Fruit fly (Drosophila melanogaster) whole organism, embryonic: ENCODE data around the gene CG12539.

ENCODE experiments used
- Antp ChIP-seq: fragments of 200-800 bp; sonication (Bioruptor generic); optimal IDR thresholded peaks from 3 replicates; lab custom pipeline; 2016; ENCODE audit warnings: missing biosample characterization, missing genetic modification characterization
- CG10147 ChIP-seq: fragments of 200-800 bp; sonication (Bioruptor generic); optimal IDR thresholded peaks from 2 replicates; lab custom pipeline; 2019; ENCODE audit warnings: missing biosample characterization, mild to moderate bottlenecking, missing genetic modification characterization, moderate library complexity
- CG10209 ChIP-seq: fragments of 200-800 bp; sonication (Bioruptor generic); optimal IDR thresholded peaks from 3 replicates; lab custom pipeline; 2017; ENCODE audit warnings: missing biosample characterization, mild to moderate bottlenecking, missing genetic modification characterization, missing genetic modification reagents
- CG12659 ChIP-seq: fragments of 200-800 bp; sonication (Bioruptor generic); optimal IDR thresholded peaks from 3 replicates; lab custom pipeline; 2017; ENCODE audit warnings: mild to moderate bottlenecking, missing biosample characterization, missing genetic modification reagents, missing genetic modification characterization
- CG14014 ChIP-seq: fragments of 200-800 bp; sonication (Bioruptor generic); IDR thresholded peaks from 2 replicates; pipeline ENCODE4 v1.3.6; 2022; ENCODE audit warnings: missing biosample characterization, missing genetic modification characterization
- CG16863 ChIP-seq: fragments of 200-800 bp; sonication (Bioruptor generic); optimal IDR thresholded peaks from 3 replicates; lab custom pipeline; 2016; ENCODE audit warnings: missing biosample characterization, missing genetic modification characterization
- CG18262 ChIP-seq: fragments of 200-800 bp; optimal IDR thresholded peaks from 3 replicates; lab custom pipeline; 2019; ENCODE audit warnings: missing biosample characterization, mild to moderate bottlenecking, missing genetic modification characterization, moderate library complexity
- CG2120 ChIP-seq: fragments of 200-800 bp; sonication (Bioruptor generic); optimal IDR thresholded peaks from 3 replicates; lab custom pipeline; 2016; ENCODE audit warnings: missing biosample characterization, missing genetic modification characterization
- CG2678 ChIP-seq: fragments of 200-800 bp; sonication (Bioruptor generic); optimal IDR thresholded peaks from 3 replicates; lab custom pipeline; 2019; ENCODE audit warnings: missing biosample characterization, mild to moderate bottlenecking, missing genetic modification characterization, moderate library complexity
- CG2712 ChIP-seq: fragments of 200-800 bp; optimal IDR thresholded peaks from 3 replicates; lab custom pipeline; 2019; ENCODE audit warnings: missing biosample characterization, mild to moderate bottlenecking, missing genetic modification characterization, moderate library complexity
- CG31441 ChIP-seq: fragments of 200-800 bp; sonication (Bioruptor generic); IDR thresholded peaks from 2 replicates; pipeline ENCODE4 v1.3.6; 2022; ENCODE audit warnings: missing biosample characterization, missing genetic modification characterization
- CG32767 ChIP-seq: fragments of 200-800 bp; sonication (Bioruptor generic); IDR thresholded peaks from 2 replicates; pipeline ENCODE4 v1.3.6; 2022; ENCODE audit warnings: missing biosample characterization, missing genetic modification characterization
- CG3281 ChIP-seq: fragments of 200-800 bp; sonication (Bioruptor generic); optimal IDR thresholded peaks from 3 replicates; lab custom pipeline; 2017; ENCODE audit warnings: missing biosample characterization, mild to moderate bottlenecking, missing genetic modification characterization
- CG34422 ChIP-seq: fragments of 200-800 bp; sonication (Bioruptor generic); IDR thresholded peaks from 3 replicates; pipeline ENCODE4 v1.3.6; 2022; ENCODE audit warnings: missing biosample characterization, missing genetic modification characterization
- CG4360 ChIP-seq: fragments of 200-800 bp; sonication (Bioruptor generic); IDR thresholded peaks from 2 replicates; pipeline ENCODE4 v1.3.6; 2022; ENCODE audit warnings: missing biosample characterization, missing genetic modification characterization
- CG6854 ChIP-seq: fragments of 200-800 bp; sonication (Bioruptor generic); optimal IDR thresholded peaks from 3 replicates; lab custom pipeline; 2017; ENCODE audit warnings: missing biosample characterization, mild to moderate bottlenecking, missing genetic modification characterization
- CG7987 ChIP-seq: fragments of 200-800 bp; sonication (Bioruptor generic); optimal IDR thresholded peaks from 2 replicates; lab custom pipeline; 2018; ENCODE audit warnings: missing biosample characterization, mild to moderate bottlenecking, missing genetic modification characterization, moderate library complexity
- CG8359 ChIP-seq: fragments of 200-800 bp; sonication (Bioruptor generic); optimal IDR thresholded peaks from 2 replicates; lab custom pipeline; 2017; ENCODE audit warnings: missing biosample characterization, mild to moderate bottlenecking, missing genetic modification characterization, borderline replicate concordance
- CG8944 ChIP-seq: fragments of 200-800 bp; sonication (Bioruptor generic); optimal IDR thresholded peaks from 3 replicates; lab custom pipeline; 2016; ENCODE audit warnings: missing biosample characterization, missing genetic modification characterization
- D19A ChIP-seq: fragments of 200-800 bp; optimal IDR thresholded peaks from 3 replicates; lab custom pipeline; 2019; ENCODE audit warnings: missing biosample characterization, mild to moderate bottlenecking, missing genetic modification characterization, moderate library complexity
- D19B ChIP-seq: fragments of 200-800 bp; sonication (Bioruptor generic); optimal IDR thresholded peaks from 2 replicates; lab custom pipeline; 2017; ENCODE audit warnings: missing biosample characterization, mild to moderate bottlenecking, missing genetic modification characterization
- Dbx ChIP-seq: fragments of 200-800 bp; sonication (Bioruptor generic); IDR thresholded peaks from 3 replicates; pipeline ENCODE4 v1.3.6; 2022; ENCODE audit warnings: missing biosample characterization, missing genetic modification characterization
- E2f2 ChIP-seq: fragments of 200-800 bp; sonication (Bioruptor generic); IDR thresholded peaks from 2 replicates; pipeline ENCODE4 v1.3.6; 2022; ENCODE audit warnings: missing biosample characterization, missing genetic modification characterization
- ERR ChIP-seq: fragments of 200-800 bp; sonication (Bioruptor generic); optimal IDR thresholded peaks from 2 replicates; lab custom pipeline; 2016; ENCODE audit warnings: missing biosample characterization, missing genetic modification characterization
- Ets97D ChIP-seq: fragments of 200-800 bp; sonication (Bioruptor generic); optimal IDR thresholded peaks from 3 replicates; lab custom pipeline; 2016; ENCODE audit warnings: missing biosample characterization, missing genetic modification characterization
- Fer1 ChIP-seq: fragments of 200-800 bp; sonication (Bioruptor generic); optimal IDR thresholded peaks from 2 replicates; lab custom pipeline; 2017; ENCODE audit warnings: missing biosample characterization, mild to moderate bottlenecking, missing genetic modification characterization
- Gsc ChIP-seq: fragments of 200-800 bp; sonication (Bioruptor generic); IDR thresholded peaks from 2 replicates; pipeline ENCODE4 v1.3.6; 2022; ENCODE audit warnings: missing biosample characterization, missing genetic modification characterization
- Hey ChIP-seq: fragments of 200-800 bp; sonication (Bioruptor generic); optimal IDR thresholded peaks from 3 replicates; lab custom pipeline; 2018; ENCODE audit warnings: missing biosample characterization, mild to moderate bottlenecking, missing genetic modification characterization
- Hr51 ChIP-seq, 2 experiments: fragments of 200-800 bp; sonication (Bioruptor generic); optimal IDR thresholded peaks; 2 replicates in 1 of 2; 3 replicates in 1 of 2; lab custom pipeline; 2016 to 2018; ENCODE audit warnings: missing biosample characterization in 2 of 2, missing genetic modification characterization in 2 of 2, mild to moderate bottlenecking in 1 of 2, moderate library complexity in 1 of 2
- Hsf ChIP-seq: fragments of 200-800 bp; sonication (Bioruptor generic); optimal IDR thresholded peaks from 3 replicates; lab custom pipeline; 2016; ENCODE audit warnings: missing biosample characterization, missing genetic modification characterization
- MBD-R2 ChIP-seq: fragments of 200-800 bp; sonication (Bioruptor generic); IDR thresholded peaks from 2 replicates; pipeline ENCODE4 v1.3.6; 2022; ENCODE audit warnings: missing biosample characterization, missing genetic modification characterization
- Myb ChIP-seq: fragments of 200-800 bp; sonication (Bioruptor generic); optimal IDR thresholded peaks from 2 replicates; lab custom pipeline; 2016; ENCODE audit warnings: missing biosample characterization, missing genetic modification characterization
- Oaz ChIP-seq: fragments of 200-800 bp; sonication (Bioruptor generic); IDR thresholded peaks from 2 replicates; pipeline ENCODE4 v1.3.6; 2022; ENCODE audit warnings: missing biosample characterization, missing genetic modification characterization
- Opbp ChIP-seq: fragments of 200-800 bp; sonication (Bioruptor generic); IDR thresholded peaks from 3 replicates; pipeline ENCODE4 v1.3.6; 2022; ENCODE audit warnings: missing biosample characterization, missing genetic modification characterization; ENCODE audit not compliant: partially characterized antibody
- Rx ChIP-seq: fragments of 200-800 bp; sonication (Bioruptor generic); IDR thresholded peaks from 2 replicates; pipeline ENCODE4 v1.3.6; 2022; ENCODE audit warnings: missing biosample characterization, missing genetic modification characterization
- TFAM ChIP-seq: fragments of 200-800 bp; sonication (Bioruptor generic); optimal IDR thresholded peaks from 2 replicates; lab custom pipeline; 2017; ENCODE audit warnings: missing biosample characterization, missing genetic modification characterization, inconsistent platforms
- br ChIP-seq: fragments of >200 bp; optimal IDR thresholded peaks from 2 replicates; lab custom pipeline; 2017
- dimm ChIP-seq: fragments of 200-800 bp; sonication (Bioruptor generic); IDR thresholded peaks from 2 replicates; pipeline ENCODE4 v1.3.6; 2022; ENCODE audit warnings: missing biosample characterization, missing genetic modification characterization
- esg ChIP-seq: fragments of 200-800 bp; sonication (Bioruptor generic); conservative IDR thresholded peaks from 2 replicates; pipeline ENCODE4 v1.3.6; 2022; ENCODE audit warnings: missing biosample characterization, missing genetic modification characterization
- exex ChIP-seq: fragments of 200-800 bp; sonication (Bioruptor generic); optimal IDR thresholded peaks from 4 replicates; lab custom pipeline; 2018; ENCODE audit warnings: missing biosample characterization, mild to moderate bottlenecking, missing genetic modification characterization, moderate library complexity
- fd3F ChIP-seq: fragments of 200-800 bp; sonication (Bioruptor generic); optimal IDR thresholded peaks from 2 replicates; lab custom pipeline; 2018; ENCODE audit warnings: missing biosample characterization, mild to moderate bottlenecking, missing genetic modification characterization, moderate library complexity
- gce ChIP-seq: fragments of 200-800 bp; sonication (Bioruptor generic); IDR thresholded peaks from 3 replicates; pipeline ENCODE4 v1.3.6; 2022; ENCODE audit warnings: missing biosample characterization, missing genetic modification characterization
- grn ChIP-seq: fragments of 200-800 bp; sonication (Bioruptor generic); optimal IDR thresholded peaks from 3 replicates; lab custom pipeline; 2017; ENCODE audit warnings: missing biosample characterization, missing genetic modification characterization
- nerfin-1 ChIP-seq: fragments of 200-800 bp; sonication (Bioruptor generic); optimal IDR thresholded peaks from 3 replicates; lab custom pipeline; 2019; ENCODE audit warnings: missing biosample characterization, mild to moderate bottlenecking, missing genetic modification characterization, moderate library complexity
- odd ChIP-seq: fragments of 200-800 bp; sonication (Bioruptor generic); optimal IDR thresholded peaks from 2 replicates; lab custom pipeline; 2017; ENCODE audit warnings: missing biosample characterization, mild to moderate bottlenecking, missing genetic modification characterization
- p53 ChIP-seq: fragments of 200-800 bp; sonication (Bioruptor generic); optimal IDR thresholded peaks from 2 replicates; lab custom pipeline; 2016; ENCODE audit warnings: missing biosample characterization, missing genetic modification characterization
- peb ChIP-seq: fragments of 200-800 bp; sonication (Bioruptor generic); IDR thresholded peaks from 2 replicates; pipeline ENCODE4 v1.3.6; 2022; ENCODE audit warnings: missing biosample characterization, missing genetic modification characterization
- pzg ChIP-seq: fragments of 200-800 bp; sonication (Bioruptor generic); optimal IDR thresholded peaks from 3 replicates; lab custom pipeline; 2018; ENCODE audit warnings: missing biosample characterization, mild to moderate bottlenecking, missing genetic modification characterization, moderate library complexity
- sens-2 ChIP-seq: fragments of 200-800 bp; sonication (Bioruptor generic); IDR thresholded peaks from 2 replicates; pipeline ENCODE4 v1.3.6; 2022; ENCODE audit warnings: missing biosample characterization, missing genetic modification characterization
- tap ChIP-seq: fragments of 200-800 bp; optimal IDR thresholded peaks from 3 replicates; lab custom pipeline; 2019; ENCODE audit warnings: missing biosample characterization, mild to moderate bottlenecking, missing genetic modification characterization, moderate library complexity
- trh ChIP-seq: fragments of 200-800 bp; sonication (Bioruptor generic); optimal IDR thresholded peaks from 2 replicates; lab custom pipeline; 2016; ENCODE audit warnings: missing biosample characterization, missing genetic modification characterization
- zfh1 ChIP-seq: fragments of 200-800 bp; sonication (Bioruptor generic); IDR thresholded peaks from 3 replicates; pipeline ENCODE4 v1.3.6; 2022; ENCODE audit warnings: missing biosample characterization, missing genetic modification characterization

CG12539 gene

DNA sequence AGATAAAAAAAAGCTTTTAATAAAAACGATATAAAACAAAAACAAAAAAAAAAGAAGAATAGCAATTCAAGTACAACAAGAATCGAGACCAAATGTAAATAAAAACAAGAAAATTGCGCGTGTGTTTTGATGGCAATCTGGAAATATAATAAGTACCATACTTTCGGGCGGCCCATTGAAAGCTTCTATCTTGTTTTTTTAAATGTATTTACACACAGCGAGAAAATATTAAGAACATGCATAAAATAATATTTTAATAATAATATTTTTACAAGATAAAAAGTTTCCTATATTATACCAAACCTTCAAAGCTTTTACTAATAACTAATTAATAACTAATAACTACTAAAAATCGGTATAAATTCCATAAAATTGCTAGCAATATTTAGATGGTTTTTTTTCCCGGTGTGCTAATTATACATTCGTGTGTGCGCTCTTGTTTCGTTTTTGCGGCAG, 4.1 kb downstream of the CG12539 start (continued):
- TF ChIP-seq CG18262 (tag; lab: Kevin White, UChicago): peak; percentile 56
- TF ChIP-seq tap (tag; lab: Kevin White, UChicago): peak; percentile 37
- peak in 1 of 2 experiments; percentile 65 for TF ChIP-seq Hr51 (GFP tag; optimal IDR thresholded peaks at IDR 0.05; lab: Kevin White, UChicago)
- no peak for TF ChIP-seq br
- no peak for TF ChIP-seq CG16863 (GFP tag; lab: Kevin White, UChicago)
- no peak for TF ChIP-seq Hey
- peak; percentile 6 for TF ChIP-seq D19B (GFP tag; lab: Kevin White, UChicago)
- no peak for TF ChIP-seq Antp (GFP tag; lab: Kevin White, UChicago)
- TF ChIP-seq p53: no peak
- no peak for TF ChIP-seq peb (GFP tag; lab: Robert Waterston, UW)
- peak; percentile 46 for TF ChIP-seq CG10209
- no peak for TF ChIP-seq sens-2 (GFP tag; lab: Robert Waterston, UW)
- peak; percentile 64 for TF ChIP-seq CG31441 (GFP tag; lab: Robert Waterston, UW)
- TF ChIP-seq CG12659: peak; percentile 34
- TF ChIP-seq dimm (GFP tag; lab: Robert Waterston, UW): 0 out of 2 replicates have a peak, but pooled peaks have one; percentile 18
- peak; percentile 41; the same call in 1 of the 3 replicates for TF ChIP-seq Dbx (GFP tag; lab: Robert Waterston, UW)
- TF ChIP-seq ERR (GFP tag; lab: Kevin White, UChicago): no peak
- 0 out of 2 replicates have a peak, but pooled peaks have one; percentile 15 for TF ChIP-seq CG32767 (GFP tag; lab: Robert Waterston, UW)
- no peak for TF ChIP-seq Opbp (GFP tag; lab: Robert Waterston, UW)
- TF ChIP-seq CG8359 (GFP tag; lab: Kevin White, UChicago): no peak
- no peak for TF ChIP-seq CG34422 (GFP tag; lab: Robert Waterston, UW)
- peak; percentile 71 for TF ChIP-seq CG2678 (tag; lab: Kevin White, UChicago)
- no peak for TF ChIP-seq exex
- no peak for TF ChIP-seq CG8944 (GFP tag; lab: Kevin White, UChicago)
- no peak for TF ChIP-seq trh (GFP tag; lab: Kevin White, UChicago)
- peak; percentile 21; the same call in 1 of the 2 replicates for TF ChIP-seq MBD-R2 (GFP tag; lab: Robert Waterston, UW)
- TF ChIP-seq gce (GFP tag; lab: Robert Waterston, UW): no peak
- TF ChIP-seq odd: peak; percentile 9
- TF ChIP-seq Hsf (GFP tag; lab: Kevin White, UChicago): no peak
- TF ChIP-seq CG4360 (GFP tag; lab: Robert Waterston, UW): no peak
- no peak for TF ChIP-seq CG7987 (GFP tag; lab: Kevin White, UChicago)
- peak; percentile 0 for TF ChIP-seq CG2120 (GFP tag; lab: Kevin White, UChicago)
- TF ChIP-seq Myb (GFP tag; lab: Kevin White, UChicago): no peak
- TF ChIP-seq fd3F: no peak
- peak; percentile 30 for TF ChIP-seq D19A (tag; lab: Kevin White, UChicago)
- TF ChIP-seq Rx: no peak
- TF ChIP-seq Oaz (GFP tag; lab: Robert Waterston, UW): no peak
- TF ChIP-seq grn (GFP tag; lab: Kevin White, UChicago): no peak
- no peak for TF ChIP-seq Fer1
- TF ChIP-seq esg (GFP tag; lab: Robert Waterston, UW): peak; percentile 42
- TF ChIP-seq CG10147 (GFP tag; lab: Kevin White, UChicago): peak; percentile 28
- no peak for TF ChIP-seq TFAM
- peak; percentile 6 for TF ChIP-seq CG3281 (GFP tag; lab: Kevin White, UChicago)
- no peak for TF ChIP-seq Ets97D (GFP tag; lab: Kevin White, UChicago)
- TF ChIP-seq CG14014 (GFP tag; lab: Robert Waterston, UW): 0 out of 2 replicates have a peak, but pooled peaks have one; percentile 22
- TF ChIP-seq pzg (GFP tag; lab: Kevin White, UChicago): no peak
- TF ChIP-seq E2f2 (GFP tag; lab: Robert Waterston, UW): 0 out of 2 replicates have a peak, but pooled peaks have one; percentile 23
- peak; percentile 11 for TF ChIP-seq CG6854 (GFP tag; lab: Kevin White, UChicago)
- TF ChIP-seq Gsc (GFP tag; lab: Robert Waterston, UW): no peak
- peak; percentile 2 for TF ChIP-seq nerfin-1 (tag; lab: Kevin White, UChicago)
- TF ChIP-seq CG2712 (tag; lab: Kevin White, UChicago): peak; percentile 59
- TF ChIP-seq zfh1 (GFP tag; lab: Robert Waterston, UW): no peak
